Fruit fly (Drosophila melanogaster) whole organism, pupa: ENCODE measurements around the gene Der-2.

ENCODE experiments used
- CG10348 ChIP-seq: fragments of 200-800 bp; sonication (Bioruptor generic); IDR thresholded peaks from 2 replicates; pipeline ENCODE4 v1.3.6; 2022; ENCODE audit warnings: missing biosample characterization, missing genetic modification characterization
- CG12605 ChIP-seq: fragments of 200-800 bp; sonication (Bioruptor generic); IDR thresholded peaks from 2 replicates; pipeline ENCODE4 v1.3.6; 2022; ENCODE audit warnings: missing biosample characterization, missing genetic modification characterization
- CG13204 ChIP-seq: fragments of 200-800 bp; sonication (Bioruptor generic); optimal IDR thresholded peaks from 2 replicates; lab custom pipeline; 2018; ENCODE audit warnings: missing biosample characterization, mild to moderate bottlenecking, missing genetic modification characterization, moderate library complexity
- CG14655 ChIP-seq: fragments of 200-800 bp; sonication (Bioruptor generic); optimal IDR thresholded peaks from 3 replicates; lab custom pipeline; 2017; ENCODE audit warnings: mild to moderate bottlenecking, missing biosample characterization, missing genetic modification reagents, missing genetic modification characterization
- CG15710 ChIP-seq: fragments of 200-800 bp; sonication (Bioruptor generic); optimal IDR thresholded peaks from 2 replicates; lab custom pipeline; 2018; ENCODE audit warnings: missing biosample characterization, mild to moderate bottlenecking, missing genetic modification characterization, moderate library complexity
- CG17806 ChIP-seq: fragments of 200-800 bp; sonication (Bioruptor generic); optimal IDR thresholded peaks from 2 replicates; lab custom pipeline; 2018; ENCODE audit warnings: missing biosample characterization, mild to moderate bottlenecking, missing genetic modification characterization, moderate library complexity
- CG32121 ChIP-seq: fragments of 200-800 bp; sonication (Bioruptor generic); IDR thresholded peaks from 2 replicates; pipeline ENCODE4 v1.3.6; 2022; ENCODE audit warnings: missing biosample characterization, missing genetic modification characterization
- CG34367 ChIP-seq: fragments of 200-800 bp; sonication (Bioruptor generic); optimal IDR thresholded peaks from 2 replicates; lab custom pipeline; 2018; ENCODE audit warnings: missing biosample characterization, mild to moderate bottlenecking, missing genetic modification characterization
- CG4496 ChIP-seq: fragments of 200-800 bp; sonication (Bioruptor generic); IDR thresholded peaks from 3 replicates; pipeline ENCODE4 v1.3.6; 2022; ENCODE audit warnings: missing biosample characterization, missing genetic modification characterization
- CG8159 ChIP-seq: fragments of 200-800 bp; sonication (Bioruptor generic); optimal IDR thresholded peaks from 3 replicates; lab custom pipeline; 2018; ENCODE audit warnings: missing biosample characterization, mild to moderate bottlenecking, missing genetic modification characterization, moderate library complexity
- CG8301 ChIP-seq: fragments of 200-800 bp; sonication (Bioruptor generic); optimal IDR thresholded peaks from 2 replicates; lab custom pipeline; 2018; ENCODE audit warnings: missing biosample characterization, mild to moderate bottlenecking, missing genetic modification characterization
- CG9948 ChIP-seq: fragments of 200-800 bp; sonication (Bioruptor generic); optimal IDR thresholded peaks from 2 replicates; lab custom pipeline; 2018; ENCODE audit warnings: missing biosample characterization, mild to moderate bottlenecking, missing genetic modification characterization, moderate library complexity
- D1 ChIP-seq: fragments of 200-800 bp; sonication (Bioruptor generic); optimal IDR thresholded peaks from 2 replicates; lab custom pipeline; 2018; ENCODE audit warnings: missing biosample characterization, mild to moderate bottlenecking, missing genetic modification characterization, moderate library complexity
- EcR ChIP-seq: fragments of 200-800 bp; sonication (Bioruptor generic); optimal IDR thresholded peaks from 3 replicates; lab custom pipeline; 2019; ENCODE audit warnings: missing biosample characterization, missing genetic modification characterization, mild to moderate bottlenecking, moderate library complexity, missing genetic modification reagents
- Ets98B ChIP-seq: fragments of 200-800 bp; sonication (Bioruptor generic); IDR thresholded peaks from 2 replicates; pipeline ENCODE4 v1.3.6; 2022; ENCODE audit warnings: missing biosample characterization, missing genetic modification characterization
- Pif1A ChIP-seq: fragments of 200-800 bp; sonication (Bioruptor generic); optimal IDR thresholded peaks from 3 replicates; lab custom pipeline; 2016; ENCODE audit warnings: missing biosample characterization, missing genetic modification characterization
- Pif1B ChIP-seq: fragments of 200-800 bp; sonication (Bioruptor generic); optimal IDR thresholded peaks from 3 replicates; lab custom pipeline; 2016; ENCODE audit warnings: missing biosample characterization, missing genetic modification characterization
- Snoo ChIP-seq: fragments of 200-800 bp; sonication (Bioruptor generic); optimal IDR thresholded peaks from 3 replicates; lab custom pipeline; 2017; ENCODE audit warnings: missing biosample characterization, mild to moderate bottlenecking, missing genetic modification characterization, inconsistent platforms
- fd96Ca ChIP-seq: fragments of 200-800 bp; sonication (Bioruptor generic); IDR thresholded peaks from 3 replicates; pipeline ENCODE4 v1.3.6; 2022; ENCODE audit warnings: missing biosample characterization, missing genetic modification characterization
- gl ChIP-seq: fragments of 200-800 bp; sonication (Bioruptor generic); optimal IDR thresholded peaks from 2 replicates; lab custom pipeline; 2018; ENCODE audit warnings: missing biosample characterization, mild to moderate bottlenecking, missing genetic modification characterization
- rn ChIP-seq: fragments of 200-800 bp; sonication (Bioruptor generic); IDR thresholded peaks from 2 replicates; pipeline ENCODE4 v1.3.6; 2022; ENCODE audit warnings: missing biosample characterization, missing genetic modification characterization

The Der-2 gene

DNA sequence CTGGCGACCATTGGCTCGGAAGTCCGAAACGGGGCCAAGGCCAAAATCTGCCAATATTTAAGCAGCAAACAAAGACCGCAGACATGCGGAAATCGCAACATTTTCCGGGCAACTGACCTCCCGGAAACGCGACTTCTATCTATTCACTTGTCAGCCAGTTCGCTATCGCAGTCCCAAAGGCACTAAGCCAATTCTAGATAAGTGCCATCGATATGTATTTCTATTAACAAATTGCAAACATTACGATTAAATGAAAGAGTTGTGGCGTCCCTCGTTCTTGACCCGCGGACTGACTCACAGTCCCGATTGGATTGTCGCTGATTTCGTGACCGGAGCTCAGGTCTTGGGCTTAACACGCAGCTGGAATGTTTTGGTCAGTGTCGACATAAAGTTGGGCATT is 14.8 kb upstream of the Der-2 start, which contains the start of gene Gr89a:
TSS of gene Gr89a (minus strand) at position 101 of the 400 bp plus-strand sequence.
- TF ChIP-seq Pif1B (GFP tag; lab: Kevin White, UChicago) (no peak), EcR (GFP tag; lab: Kevin White, UChicago) (no peak), Snoo (tag; lab: Kevin White, UChicago) (no peak), CG10348 (no peak), CG4496 (GFP tag; lab: Robert Waterston, UW) (no peak), CG32121 (GFP tag; lab: Robert Waterston, UW) (no peak), CG12605 (no peak), gl (tag; lab: Kevin White, UChicago) (no peak), CG13204 (no peak)
- TF ChIP-seq, all 21 proteins: peak for 0

- TF ChIP-seq Ets98B (GFP tag; lab: Robert Waterston, UW) (peak; percentile 87), CG12605 (peak; percentile 84), CG10348 (no peak), EcR (GFP tag; lab: Kevin White, UChicago) (no peak), gl (tag; lab: Kevin White, UChicago) (peak; percentile 8), CG34367 (tag; lab: Kevin White, UChicago) (peak; percentile 63), CG32121 (GFP tag; lab: Robert Waterston, UW) (peak; percentile 84), CG15710 (tag; lab: Kevin White, UChicago) (peak; percentile 57), Pif1A (GFP tag; lab: Kevin White, UChicago) (peak; percentile 52), CG4496 (GFP tag; lab: Robert Waterston, UW) (peak; percentile 90), Pif1B (GFP tag; lab: Kevin White, UChicago) (peak; percentile 49), rn (GFP tag; lab: Robert Waterston, UW) (peak; percentile 65), CG14655 (GFP tag; lab: Kevin White, UChicago) (peak; percentile 78), CG8159 (peak; percentile 69), CG17806 (tag; lab: Kevin White, UChicago) (peak; percentile 74), D1 (tag; lab: Kevin White, UChicago) (peak; percentile 10), CG9948 (tag; lab: Kevin White, UChicago) (peak; percentile 60), CG8301 (tag; lab: Kevin White, UChicago) (peak; percentile 72), CG13204 (no peak), fd96Ca (GFP tag; lab: Robert Waterston, UW) (peak; percentile 32; the same call in 1 of the 3 replicates), Snoo (tag; lab: Kevin White, UChicago) (peak; percentile 56)
Observed at dm6 chr3R:16497379-16497778, 13.4 kb upstream of the Der-2 start.

DNA sequence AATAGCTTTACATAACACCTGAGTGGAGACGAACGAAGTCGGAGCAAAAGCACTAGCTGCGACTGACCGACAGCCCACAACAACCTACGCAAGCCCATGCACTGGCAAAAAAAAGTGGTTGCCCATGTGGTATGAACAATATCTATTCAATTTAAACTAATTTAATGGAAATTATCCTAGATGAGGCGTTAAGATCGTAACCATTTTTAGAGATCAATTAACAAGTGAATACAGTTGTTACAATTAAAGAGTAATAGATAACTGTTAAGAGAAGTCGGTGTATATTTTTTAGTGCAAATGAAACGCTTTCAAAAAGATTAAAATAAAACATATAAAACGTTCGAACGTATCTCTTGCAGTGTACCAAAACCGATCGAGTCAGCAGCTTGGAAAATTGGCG is 12.2 kb upstream of the Der-2 start:
- TF ChIP-seq CG34367 (tag; lab: Kevin White, UChicago): peak; percentile 47
- peak; percentile 71 for TF ChIP-seq Ets98B (GFP tag; lab: Robert Waterston, UW)
- TF ChIP-seq CG8159: peak; percentile 42
- TF ChIP-seq CG15710 (tag; lab: Kevin White, UChicago): no peak
- TF ChIP-seq Snoo (tag; lab: Kevin White, UChicago): no peak
- no peak for TF ChIP-seq gl (tag; lab: Kevin White, UChicago)
- TF ChIP-seq CG17806 (tag; lab: Kevin White, UChicago): peak; percentile 30
- TF ChIP-seq CG14655 (GFP tag; lab: Kevin White, UChicago): peak; percentile 92
- TF ChIP-seq CG4496 (GFP tag; lab: Robert Waterston, UW): peak; percentile 67; the same call in 2 of the 3 replicates
- TF ChIP-seq CG10348: no peak
- TF ChIP-seq CG32121 (GFP tag; lab: Robert Waterston, UW): peak; percentile 76
- TF ChIP-seq fd96Ca (GFP tag; lab: Robert Waterston, UW): peak; percentile 74; the same call in 2 of the 3 replicates
- no peak for TF ChIP-seq EcR (GFP tag; lab: Kevin White, UChicago)
- TF ChIP-seq Pif1B (GFP tag; lab: Kevin White, UChicago): peak; percentile 67
- no peak for TF ChIP-seq CG13204
- TF ChIP-seq D1 (tag; lab: Kevin White, UChicago): no peak
- 0 out of 2 replicates have a peak, but pooled peaks have one; percentile 41 for TF ChIP-seq rn (GFP tag; lab: Robert Waterston, UW)
- no peak for TF ChIP-seq CG9948 (tag; lab: Kevin White, UChicago)
- TF ChIP-seq CG12605: peak; percentile 63
- TF ChIP-seq CG8301 (tag; lab: Kevin White, UChicago): peak; percentile 92
- TF ChIP-seq Pif1A (GFP tag; lab: Kevin White, UChicago): peak; percentile 68

- TF ChIP-seq CG9948 (tag; lab: Kevin White, UChicago) (no peak), CG10348 (no peak), Ets98B (GFP tag; lab: Robert Waterston, UW) (peak; percentile 16; the same call in 1 of the 2 replicates), CG8301 (tag; lab: Kevin White, UChicago) (no peak), fd96Ca (GFP tag; lab: Robert Waterston, UW) (no peak), CG14655 (GFP tag; lab: Kevin White, UChicago) (peak; percentile 4)
Observed at dm6 chr3R:16495322-16495721, 11.3 kb upstream of the Der-2 start, which contains the start of gene Cad89D. Gene Cad89D, minus strand, starts transcription at chr3R:16495422.

- TF ChIP-seq Ets98B (GFP tag; lab: Robert Waterston, UW): peak; percentile 46
- no peak for TF ChIP-seq D1 (tag; lab: Kevin White, UChicago)
- peak; percentile 77 for TF ChIP-seq CG8301 (tag; lab: Kevin White, UChicago)
Observed at dm6 chr3R:16485487-16486233, 1.6 kb upstream of the Der-2 start.
